Fruit fly (Drosophila melanogaster) whole organism, embryonic: ENCODE results near the gene CG31233.

ENCODE experiments used
- Aef1 ChIP-seq: fragments of 200-800 bp; sonication (Bioruptor generic); IDR thresholded peaks from 3 replicates; pipeline ENCODE4 v1.3.6; 2022; ENCODE audit warnings: missing biosample characterization, missing genetic modification characterization
- Atf6 ChIP-seq: fragments of 200-800 bp; sonication (Bioruptor generic); IDR thresholded peaks from 2 replicates; pipeline ENCODE4 v1.3.6; 2022; ENCODE audit warnings: missing biosample characterization, missing genetic modification characterization
- Awh ChIP-seq: fragments of 200-800 bp; sonication (Bioruptor generic); IDR thresholded peaks from 2 replicates; pipeline ENCODE4, ENCODE4 v1.3.6; 2022; ENCODE audit warnings: missing biosample characterization, missing genetic modification characterization
- B-H1 ChIP-seq: fragments of 200-800 bp; sonication (Bioruptor generic); IDR thresholded peaks from 3 replicates; pipeline ENCODE4 v1.3.6; 2022; ENCODE audit warnings: missing biosample characterization, missing genetic modification characterization
- Bgb ChIP-seq: fragments of 200-800 bp; sonication (Bioruptor generic); IDR thresholded peaks from 2 replicates; pipeline ENCODE4 v1.3.6; 2022; ENCODE audit warnings: missing biosample characterization, missing genetic modification characterization; ENCODE audit not compliant: partially characterized antibody
- CG12155 ChIP-seq: fragments of 200-800 bp; sonication (Bioruptor generic); optimal IDR thresholded peaks from 3 replicates; lab custom pipeline; 2016; ENCODE audit warnings: missing biosample characterization, missing genetic modification characterization
- CG12744 ChIP-seq: fragments of 200-800 bp; sonication (Bioruptor generic); optimal IDR thresholded peaks from 2 replicates; lab custom pipeline; 2016; ENCODE audit warnings: missing biosample characterization, missing genetic modification characterization
- CG13287 ChIP-seq: fragments of 200-800 bp; sonication (Bioruptor generic); IDR thresholded peaks from 2 replicates; pipeline ENCODE4 v1.3.6; 2022; ENCODE audit warnings: missing biosample characterization, missing genetic modification characterization; ENCODE audit not compliant: partially characterized antibody
- CG13296 ChIP-seq: fragments of 200-800 bp; sonication (Bioruptor generic); optimal IDR thresholded peaks from 3 replicates; lab custom pipeline; 2018; ENCODE audit warnings: missing biosample characterization, mild to moderate bottlenecking, missing genetic modification characterization
- CG15269 ChIP-seq: fragments of 200-800 bp; sonication (Bioruptor generic); optimal IDR thresholded peaks from 2 replicates; lab custom pipeline; 2018; ENCODE audit warnings: missing biosample characterization, mild to moderate bottlenecking, missing genetic modification characterization, moderate library complexity
- CG1792 ChIP-seq: fragments of 200-800 bp; sonication (Bioruptor generic); optimal IDR thresholded peaks from 2 replicates; lab custom pipeline; 2016; ENCODE audit warnings: missing biosample characterization, missing genetic modification characterization
- CG18764 ChIP-seq: fragments of 200-800 bp; sonication (Bioruptor generic); optimal IDR thresholded peaks from 3 replicates; lab custom pipeline; 2016; ENCODE audit warnings: missing biosample characterization, missing genetic modification characterization
- CG4820 ChIP-seq: fragments of 200-800 bp; sonication (Bioruptor generic); optimal IDR thresholded peaks from 3 replicates; lab custom pipeline; 2016; ENCODE audit warnings: missing biosample characterization, missing genetic modification characterization
- CG6854 ChIP-seq: fragments of 200-800 bp; sonication (Bioruptor generic); optimal IDR thresholded peaks from 3 replicates; lab custom pipeline; 2017; ENCODE audit warnings: missing biosample characterization, mild to moderate bottlenecking, missing genetic modification characterization
- CG7786 ChIP-seq: fragments of 200-800 bp; sonication (Bioruptor generic); optimal IDR thresholded peaks from 2 replicates; lab custom pipeline; 2016; ENCODE audit warnings: missing biosample characterization, missing genetic modification characterization
- CG7928 ChIP-seq: fragments of 200-800 bp; sonication (Bioruptor generic); optimal IDR thresholded peaks from 2 replicates; lab custom pipeline; 2017; ENCODE audit warnings: missing biosample characterization, mild to moderate bottlenecking, missing genetic modification characterization
- CG8924 ChIP-seq: fragments of 200-800 bp; optimal IDR thresholded peaks from 3 replicates; lab custom pipeline; 2019; ENCODE audit warnings: missing biosample characterization, mild to moderate bottlenecking, missing genetic modification characterization, moderate library complexity
- CG9932 ChIP-seq: fragments of 200-800 bp; sonication (Bioruptor generic); IDR thresholded peaks from 2 replicates; pipeline ENCODE4 v1.3.6; 2022; ENCODE audit warnings: missing biosample characterization, missing genetic modification characterization
- Eip74EF ChIP-seq, 2 experiments: fragments of 200-800 bp in 1 of 2; fragments of >200 bp in 1 of 2; sonication (Bioruptor generic) in 1 of 2; optimal IDR thresholded peaks; 2 replicates each; lab custom pipeline; 2017 to 2019; ENCODE audit warnings: missing biosample characterization in 2 of 2, missing genetic modification characterization in 2 of 2, mild to moderate bottlenecking in 1 of 2, moderate library complexity in 1 of 2
- Elba2 ChIP-seq: fragments of 200-800 bp; sonication (Bioruptor generic); optimal IDR thresholded peaks from 3 replicates; lab custom pipeline; 2016; ENCODE audit warnings: missing biosample characterization, missing genetic modification characterization
- Fer1 ChIP-seq: fragments of 200-800 bp; sonication (Bioruptor generic); optimal IDR thresholded peaks from 2 replicates; lab custom pipeline; 2017; ENCODE audit warnings: missing biosample characterization, mild to moderate bottlenecking, missing genetic modification characterization
- Fer3 ChIP-seq: fragments of 200-800 bp; sonication (Bioruptor generic); optimal IDR thresholded peaks from 2 replicates; lab custom pipeline; 2018; ENCODE audit warnings: missing biosample characterization, mild to moderate bottlenecking, missing genetic modification characterization, moderate library complexity
- Hr51 ChIP-seq, 2 experiments: fragments of 200-800 bp; sonication (Bioruptor generic); optimal IDR thresholded peaks; 2 replicates in 1 of 2; 3 replicates in 1 of 2; lab custom pipeline; 2016 to 2018; ENCODE audit warnings: missing biosample characterization in 2 of 2, missing genetic modification characterization in 2 of 2, mild to moderate bottlenecking in 1 of 2, moderate library complexity in 1 of 2
- NK7.1 ChIP-seq: fragments of 200-800 bp; sonication (Bioruptor generic); optimal IDR thresholded peaks from 3 replicates; lab custom pipeline; 2016; ENCODE audit warnings: missing biosample characterization, missing genetic modification characterization
- Usf ChIP-seq: fragments of 200-800 bp; sonication (Bioruptor generic); optimal IDR thresholded peaks from 2 replicates; lab custom pipeline; 2017; ENCODE audit warnings: missing genotype, missing biosample characterization, missing genetic modification characterization
- bcd ChIP-seq: fragments of 200-800 bp; sonication (Bioruptor generic); optimal IDR thresholded peaks from 2 replicates; lab custom pipeline; 2017; ENCODE audit warnings: missing biosample characterization, mild to moderate bottlenecking, missing genetic modification characterization
- btn ChIP-seq: fragments of 200-800 bp; sonication (Bioruptor generic); optimal IDR thresholded peaks from 2 replicates; lab custom pipeline; 2016; ENCODE audit warnings: missing biosample characterization, missing genetic modification characterization
- crp ChIP-seq, 2 experiments: fragments of 200-800 bp; sonication (Bioruptor generic); optimal IDR thresholded peaks; 2 replicates in 1 of 2; 3 replicates in 1 of 2; lab custom pipeline; 2017; ENCODE audit warnings: missing biosample characterization in 2 of 2, missing genetic modification characterization in 2 of 2, mild to moderate bottlenecking in 1 of 2, moderate library complexity in 1 of 2
- dan ChIP-seq: fragments of 200-800 bp; sonication (Bioruptor generic); IDR thresholded peaks from 2 replicates; pipeline ENCODE4 v1.3.6; 2022; ENCODE audit warnings: missing biosample characterization, missing genetic modification characterization
- eyg ChIP-seq: fragments of 200-800 bp; sonication (Bioruptor generic); optimal IDR thresholded peaks from 3 replicates; lab custom pipeline; 2016; ENCODE audit warnings: missing biosample characterization, missing genetic modification characterization
- gce ChIP-seq: fragments of 200-800 bp; sonication (Bioruptor generic); IDR thresholded peaks from 3 replicates; pipeline ENCODE4 v1.3.6; 2022; ENCODE audit warnings: missing biosample characterization, missing genetic modification characterization
- gcm ChIP-seq: fragments of 200-800 bp; sonication (Bioruptor generic); optimal IDR thresholded peaks from 2 replicates; lab custom pipeline; 2019; ENCODE audit warnings: missing biosample characterization, mild to moderate bottlenecking, missing genetic modification characterization, moderate library complexity
- gem ChIP-seq: fragments of 200-800 bp; sonication (Bioruptor generic); optimal IDR thresholded peaks from 2 replicates; lab custom pipeline; 2019; ENCODE audit warnings: missing biosample characterization, mild to moderate bottlenecking, missing genetic modification characterization, moderate library complexity
- inv ChIP-seq: fragments of 200-800 bp; sonication (Bioruptor generic); IDR thresholded peaks from 2 replicates; pipeline ENCODE4 v1.3.6; 2022; ENCODE audit warnings: missing biosample characterization, missing genetic modification characterization; ENCODE audit not compliant: partially characterized antibody
- kay ChIP-seq: fragments of 200-800 bp; sonication (Bioruptor generic); optimal IDR thresholded peaks from 2 replicates; lab custom pipeline; 2016; ENCODE audit warnings: missing biosample characterization, missing genetic modification characterization
- lmd ChIP-seq: fragments of 200-800 bp; sonication (Bioruptor generic); IDR thresholded peaks from 2 replicates; pipeline ENCODE4 v1.3.6; 2022; ENCODE audit warnings: missing biosample characterization, missing genetic modification characterization
- odd ChIP-seq: fragments of 200-800 bp; sonication (Bioruptor generic); optimal IDR thresholded peaks from 2 replicates; lab custom pipeline; 2017; ENCODE audit warnings: missing biosample characterization, mild to moderate bottlenecking, missing genetic modification characterization
- pan ChIP-seq, 4 experiments: fragments of >200 bp in 3 of 4; fragments of 200-800 bp in 1 of 4; sonication (Bioruptor generic) in 1 of 4; optimal IDR thresholded peaks in 3 of 4; IDR thresholded peaks in 1 of 4; 2 replicates each; pipeline versions ENCODE4 v1.3.6 to Lab custom; 2017 to 2022; ENCODE audit warnings: missing biosample characterization in 2 of 4, missing genetic modification characterization in 2 of 4, mixed read lengths in 1 of 4
- pzg ChIP-seq: fragments of 200-800 bp; sonication (Bioruptor generic); optimal IDR thresholded peaks from 3 replicates; lab custom pipeline; 2018; ENCODE audit warnings: missing biosample characterization, mild to moderate bottlenecking, missing genetic modification characterization, moderate library complexity
- salm ChIP-seq: fragments of 200-800 bp; sonication (Bioruptor generic); optimal IDR thresholded peaks from 2 replicates; lab custom pipeline; 2018; ENCODE audit warnings: missing biosample characterization, mild to moderate bottlenecking, missing genetic modification characterization
- scrt ChIP-seq: fragments of 200-800 bp; sonication (Bioruptor generic); optimal IDR thresholded peaks from 2 replicates; lab custom pipeline; 2018; ENCODE audit warnings: missing biosample characterization, mild to moderate bottlenecking, missing genetic modification characterization, moderate library complexity
- sens ChIP-seq: fragments of 200-800 bp; sonication (Bioruptor generic); peaks from one replicate; lab custom pipeline; 2016; ENCODE audit warnings: missing biosample characterization, missing genetic modification characterization
- ssp ChIP-seq: fragments of 200-800 bp; sonication (Bioruptor generic); IDR thresholded peaks from 2 replicates; pipeline ENCODE4 v1.3.6; 2022; ENCODE audit warnings: missing biosample characterization, missing genetic modification characterization
- toy ChIP-seq: fragments of 200-800 bp; sonication (Bioruptor generic); IDR thresholded peaks from 2 replicates; pipeline ENCODE4 v1.3.6; 2022; ENCODE audit warnings: missing biosample characterization, missing genetic modification characterization
- tup ChIP-seq: fragments of 200-800 bp; sonication (Bioruptor generic); optimal IDR thresholded peaks from 2 replicates; lab custom pipeline; 2016; ENCODE audit warnings: missing biosample characterization, mild to moderate bottlenecking, missing genetic modification characterization, moderate library complexity
- vvl ChIP-seq: fragments of 200-800 bp; sonication (Bioruptor generic); IDR thresholded peaks from 2 replicates; pipeline ENCODE4 v1.3.6; 2022; ENCODE audit warnings: missing biosample characterization, missing genetic modification characterization

The CG31233 gene

DNA sequence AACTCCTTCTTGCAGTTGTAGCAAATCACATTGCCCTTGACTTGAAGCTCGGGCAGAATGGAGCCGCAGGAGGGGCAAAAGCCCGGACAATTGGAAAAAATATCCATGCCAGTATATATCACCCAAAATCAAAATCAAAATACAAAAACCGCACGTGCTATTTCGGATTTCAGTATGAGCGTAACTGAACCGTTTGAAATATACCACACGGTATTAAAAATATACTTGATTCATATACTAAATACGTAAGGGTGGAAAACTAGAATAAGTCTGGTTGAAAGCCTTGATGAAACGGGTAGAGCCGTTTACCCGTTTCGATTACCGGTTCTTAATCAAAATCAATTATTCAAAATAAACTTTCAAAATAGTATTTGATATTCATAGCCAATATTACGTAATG, 28.0 kb downstream of the CG31233 start, which contains the start of gene Polr1H (continued):
- TF ChIP-seq pzg (GFP tag; lab: Kevin White, UChicago) = peak; percentile 91
- TF ChIP-seq CG12744 (GFP tag; lab: Kevin White, UChicago) = no peak
- TF ChIP-seq dan (GFP tag; lab: Robert Waterston, UW) = no peak
- no peak for TF ChIP-seq CG18764 (GFP tag; lab: Kevin White, UChicago)

DNA sequence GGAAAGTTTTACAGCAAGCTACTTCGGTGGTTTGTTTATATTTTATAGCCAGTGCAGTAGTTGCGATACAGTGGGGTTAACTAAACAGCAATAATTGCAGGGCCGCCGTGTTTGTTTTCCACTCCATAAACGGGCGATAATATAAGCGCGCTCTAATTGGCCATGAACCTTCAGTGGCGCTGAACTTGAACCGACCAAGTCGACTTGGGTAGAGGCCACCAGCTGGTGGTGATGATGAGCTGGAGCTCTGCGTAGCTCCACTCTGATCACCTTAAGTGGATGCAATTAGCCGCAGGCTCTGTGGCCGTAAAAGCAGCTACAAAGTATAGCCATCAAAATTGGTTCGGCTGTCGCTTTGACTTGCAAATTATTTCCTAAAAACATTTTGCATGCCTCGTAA, 30.4 kb downstream of the CG31233 start:
- TF ChIP-seq CG7928 (GFP tag; lab: Kevin White, UChicago) (no peak), CG4820 (GFP tag; lab: Kevin White, UChicago) (no peak), CG7786 (GFP tag; lab: Kevin White, UChicago) (no peak), vvl (GFP tag; lab: Robert Waterston, UW) (peak; percentile 29; the same call in 1 of the 2 replicates), Awh (GFP tag; lab: Robert Waterston, UW) (peak; percentile 46; the same call in 1 of the 2 replicates), sens (GFP tag; lab: Kevin White, UChicago) (peak; percentile 71), tup (GFP tag; lab: Kevin White, UChicago) (no peak)

- no peak for TF ChIP-seq Elba2
- peak; percentile 71 for TF ChIP-seq CG8924 (tag; lab: Kevin White, UChicago)
- peak; percentile 71 for TF ChIP-seq B-H1 (GFP tag; lab: Robert Waterston, UW)
- no peak for TF ChIP-seq pan (optimal IDR thresholded peaks at IDR 0.05; lab: Kevin White, UChicago)
- peak in 1 of 2 experiments; percentile 65 for TF ChIP-seq pan (GFP tag; optimal IDR thresholded peaks at IDR 0.05 in 1 of 2, IDR thresholded peaks at IDR 0.05 in 1 of 2)
- TF ChIP-seq CG13296 (GFP tag; lab: Kevin White, UChicago) = peak; percentile 74
- peak; percentile 53 for TF ChIP-seq ssp (GFP tag; lab: Robert Waterston, UW)
- TF ChIP-seq lmd = peak; percentile 76
- no peak for TF ChIP-seq gce (GFP tag; lab: Robert Waterston, UW)
- TF ChIP-seq Eip74EF (GFP tag; optimal IDR thresholded peaks at IDR 0.05; lab: Kevin White, UChicago) = peak in 1 of 2 experiments; percentile 28
- TF ChIP-seq CG13287 = no peak
- TF ChIP-seq CG15269 (tag; lab: Kevin White, UChicago) = peak; percentile 82
- TF ChIP-seq Fer3 (tag; lab: Kevin White, UChicago) = peak; percentile 51
- peak; percentile 42 for TF ChIP-seq kay
- TF ChIP-seq Fer1 = peak; percentile 73
- TF ChIP-seq odd (GFP tag; lab: Kevin White, UChicago) = no peak
- TF ChIP-seq CG1792 (GFP tag; lab: Kevin White, UChicago) = peak; percentile 20
- no peak for TF ChIP-seq eyg (GFP tag; lab: Kevin White, UChicago)
- TF ChIP-seq dan (GFP tag; lab: Robert Waterston, UW) = no peak
- no peak for TF ChIP-seq toy
- peak; percentile 61 for TF ChIP-seq CG4820 (GFP tag; lab: Kevin White, UChicago)
- no peak for TF ChIP-seq crp (GFP tag; optimal IDR thresholded peaks at IDR 0.05; lab: Kevin White, UChicago)
- TF ChIP-seq gem = no peak
- TF ChIP-seq Hr51 (GFP tag; optimal IDR thresholded peaks at IDR 0.05; lab: Kevin White, UChicago) = peak; percentile 47 to 74
- peak; percentile 3 for TF ChIP-seq salm (tag; lab: Kevin White, UChicago)
- peak; percentile 51 for TF ChIP-seq CG12155
- peak; percentile 33; the same call in 1 of the 2 replicates for TF ChIP-seq CG9932
- no peak for TF ChIP-seq CG6854 (GFP tag; lab: Kevin White, UChicago)
- TF ChIP-seq btn (GFP tag; lab: Kevin White, UChicago) = no peak
- peak; percentile 74 for TF ChIP-seq bcd (GFP tag; lab: Kevin White, UChicago)
- peak; percentile 35 for TF ChIP-seq Usf (GFP tag; lab: Kevin White, UChicago)
- TF ChIP-seq inv (GFP tag; lab: Robert Waterston, UW) = no peak
- TF ChIP-seq gcm = peak; percentile 33
- peak; percentile 82 for TF ChIP-seq Atf6 (GFP tag; lab: Robert Waterston, UW)
- TF ChIP-seq scrt (GFP tag; lab: Kevin White, UChicago) = peak; percentile 24
- peak; percentile 74 for TF ChIP-seq Aef1 (GFP tag; lab: Robert Waterston, UW)
- no peak for TF ChIP-seq Bgb (GFP tag; lab: Robert Waterston, UW)
- peak; percentile 38 for TF ChIP-seq NK7.1
These were observed 31.8 kb downstream of the CG31233 start for dm6 chr3R:21781448-21781847.
